Worm (Caenorhabditis elegans) whole organism, young adult: ENCODE data around the gene mps-2.

Source experiments
- B0336.3 ChIP-seq: fragments of 200-800 bp; sonication (Bioruptor generic); IDR thresholded peaks from 2 replicates; pipeline ENCODE4 v1.3.6; 2022; ENCODE audit warnings: missing genetic modification characterization, missing compliant biosample characterization
- F10E7.11 ChIP-seq: sonication (generic microtip); optimal IDR thresholded peaks from 2 replicates; lab custom pipeline; 2017; ENCODE audit warnings: mild to moderate bottlenecking, missing genetic modification characterization, moderate library complexity, missing compliant biosample characterization
- F39B2.1 ChIP-seq: fragments of 200-800 bp; sonication (Bioruptor generic); IDR thresholded peaks from 2 replicates; pipeline ENCODE4 v1.3.6; 2022; ENCODE audit warnings: missing genetic modification reagents, missing genetic modification characterization, missing compliant biosample characterization
- K11D2.4 ChIP-seq: fragments of 200-800 bp; sonication (Bioruptor generic); IDR thresholded peaks from 2 replicates; pipeline ENCODE4 v1.3.6; 2022; ENCODE audit warnings: missing genetic modification reagents, missing genetic modification characterization, missing compliant biosample characterization
- K12H6.12 ChIP-seq: fragments of 200-800 bp; sonication (Bioruptor generic); optimal IDR thresholded peaks from 2 replicates; lab custom pipeline; 2018; ENCODE audit warnings: mild to moderate bottlenecking, missing genetic modification characterization, missing compliant biosample characterization
- Y67H2A.10 ChIP-seq: fragments of 200-800 bp; sonication (Bioruptor generic); conservative IDR thresholded peaks from 2 replicates; pipeline ENCODE4 v1.3.6; 2022; ENCODE audit warnings: missing genetic modification reagents, missing genetic modification characterization, missing compliant biosample characterization
- athp-1 ChIP-seq: sonication (generic microtip); optimal IDR thresholded peaks from 2 replicates; lab custom pipeline; 2017; ENCODE audit warnings: mild to moderate bottlenecking, missing genetic modification characterization, missing compliant biosample characterization
- attf-3 ChIP-seq: fragments of 200-800 bp; sonication (Bioruptor generic); conservative IDR thresholded peaks from 2 replicates; pipeline ENCODE4 v1.3.6; 2022; ENCODE audit warnings: missing genetic modification reagents, missing genetic modification characterization, missing compliant biosample characterization
- attf-5 ChIP-seq: fragments of 200-800 bp; sonication (Bioruptor generic); optimal IDR thresholded peaks from 2 replicates; lab custom pipeline; 2018; ENCODE audit warnings: mild to moderate bottlenecking, missing genetic modification characterization, missing compliant biosample characterization
- ccch-3 ChIP-seq: fragments of 200-800 bp; sonication (Bioruptor generic); optimal IDR thresholded peaks from 2 replicates; lab custom pipeline; 2018; ENCODE audit warnings: mild to moderate bottlenecking, missing genetic modification characterization, missing compliant biosample characterization
- ceh-27 ChIP-seq: fragments of 200-800 bp; sonication (Bioruptor generic); optimal IDR thresholded peaks from 2 replicates; lab custom pipeline; 2018; ENCODE audit warnings: mild to moderate bottlenecking, missing genetic modification characterization, moderate library complexity, missing compliant biosample characterization
- ceh-58 ChIP-seq: fragments of 200-800 bp; sonication (Bioruptor generic); IDR thresholded peaks from 2 replicates; pipeline ENCODE4 v1.3.6; 2022; ENCODE audit warnings: missing genetic modification characterization, missing compliant biosample characterization
- chd-7 ChIP-seq: sonication (generic microtip); optimal IDR thresholded peaks from 2 replicates; lab custom pipeline; 2016; ENCODE audit warnings: mild to moderate bottlenecking, missing genetic modification characterization, moderate library complexity, missing compliant biosample characterization
- fkh-3 ChIP-seq: sonication (generic microtip); optimal IDR thresholded peaks from 2 replicates; lab custom pipeline; 2016; ENCODE audit warnings: mild to moderate bottlenecking, missing genetic modification characterization, missing compliant biosample characterization
- hmg-1.2 ChIP-seq: fragments of 200-800 bp; sonication (Bioruptor generic); IDR thresholded peaks from 2 replicates; pipeline ENCODE4 v1.3.6; 2022; ENCODE audit warnings: missing genetic modification reagents, missing genetic modification characterization, missing compliant biosample characterization
- hmg-20 ChIP-seq: fragments of 200-800 bp; sonication (Bioruptor generic); IDR thresholded peaks from 2 replicates; pipeline ENCODE4 v1.3.6; 2022; ENCODE audit warnings: missing genetic modification reagents, missing genetic modification characterization, missing compliant biosample characterization
- lin-35 ChIP-seq, 3 experiments: fragments of 150-350 bp in 2 of 3; sonication (generic microtip) in 1 of 3; optimal IDR thresholded peaks; 2 replicates each; lab custom pipeline; 2014 to 2018; ENCODE audit warnings: missing biosample characterization in 3 of 3, missing genetic modification characterization in 3 of 3, missing genetic modification reagents in 3 of 3
- lsl-1 ChIP-seq: fragments of 200-800 bp; sonication (Bioruptor generic); optimal IDR thresholded peaks from 2 replicates; lab custom pipeline; 2018; ENCODE audit warnings: mild to moderate bottlenecking, missing genetic modification characterization, moderate library complexity, missing compliant biosample characterization
- mcd-1 ChIP-seq: fragments of 200-800 bp; sonication (Bioruptor generic); IDR thresholded peaks from 2 replicates; pipeline ENCODE4 v1.3.6; 2022; ENCODE audit warnings: missing genetic modification reagents, missing genetic modification characterization, missing compliant biosample characterization
- mes-4 ChIP-seq: sonication (generic microtip); optimal IDR thresholded peaks from 2 replicates; lab custom pipeline; 2016; ENCODE audit warnings: missing genotype, missing genetic modification characterization, missing compliant biosample characterization
- nfya-1 ChIP-seq: sonication (generic microtip); optimal IDR thresholded peaks from 2 replicates; lab custom pipeline; 2017; ENCODE audit warnings: antibody characterized with exemption, missing compliant biosample characterization, missing genetic modification characterization, borderline replicate concordance; ENCODE audit not compliant: insufficient read depth
- nfya-2 ChIP-seq: fragments of 200-800 bp; sonication (Bioruptor generic); IDR thresholded peaks from 2 replicates; pipeline ENCODE4 v1.3.6; 2022; ENCODE audit warnings: missing genetic modification reagents, missing genetic modification characterization, missing compliant biosample characterization
- nhr-120 ChIP-seq: fragments of 200-800 bp; sonication (Bioruptor generic); IDR thresholded peaks from 2 replicates; pipeline ENCODE4 v1.3.6; 2022; ENCODE audit warnings: missing genetic modification characterization, missing compliant biosample characterization
- nhr-90 ChIP-seq: sonication (generic microtip); optimal IDR thresholded peaks from 2 replicates; lab custom pipeline; 2016; ENCODE audit warnings: missing genotype, mild to moderate bottlenecking, missing genetic modification characterization, missing compliant biosample characterization
- rcor-1 ChIP-seq: fragments of 200-800 bp; sonication (Bioruptor generic); IDR thresholded peaks from 2 replicates; pipeline ENCODE4 v1.3.6; 2022; ENCODE audit warnings: missing genetic modification reagents, missing genetic modification characterization, missing compliant biosample characterization
- repo-1 ChIP-seq: sonication (generic microtip); optimal IDR thresholded peaks from 2 replicates; lab custom pipeline; 2017; ENCODE audit warnings: mild to moderate bottlenecking, missing genetic modification characterization, missing compliant biosample characterization
- sea-2 ChIP-seq: fragments of 200-800 bp; sonication (Bioruptor generic); IDR thresholded peaks from 2 replicates; pipeline ENCODE4 v1.3.6; 2022; ENCODE audit warnings: missing genetic modification characterization, missing compliant biosample characterization
- unc-130 ChIP-seq: sonication (generic microtip); optimal IDR thresholded peaks from 2 replicates; lab custom pipeline; 2016; ENCODE audit warnings: missing genetic modification reagents, missing genetic modification characterization, missing compliant biosample characterization
- unc-62 ChIP-seq: fragments of 150-350 bp; optimal IDR thresholded peaks from 2 replicates; lab custom pipeline; 2014; ENCODE audit warnings: missing biosample characterization, missing genetic modification reagents, missing genetic modification characterization
- xnd-1 ChIP-seq: sonication (generic microtip); optimal IDR thresholded peaks from 2 replicates; lab custom pipeline; 2016; ENCODE audit warnings: missing genotype, missing genetic modification reagents, missing genetic modification characterization, missing compliant biosample characterization
- zim-3 ChIP-seq: sonication (generic microtip); optimal IDR thresholded peaks from 2 replicates; lab custom pipeline; 2017; ENCODE audit warnings: mild to moderate bottlenecking, missing genetic modification characterization, moderate library complexity, missing compliant biosample characterization
- ztf-18 ChIP-seq: sonication (generic microtip); optimal IDR thresholded peaks from 2 replicates; lab custom pipeline; 2016; ENCODE audit warnings: missing genotype, mild to moderate bottlenecking, missing genetic modification characterization, missing compliant biosample characterization
- ztf-25 ChIP-seq: fragments of 200-800 bp; sonication (Bioruptor generic); IDR thresholded peaks from 2 replicates; pipeline ENCODE4 v1.3.6; 2022; ENCODE audit warnings: missing genetic modification reagents, missing genetic modification characterization, missing compliant biosample characterization
- ztf-26 ChIP-seq: sonication (generic microtip); optimal IDR thresholded peaks from 2 replicates; lab custom pipeline; 2017; ENCODE audit warnings: missing genetic modification characterization, missing compliant biosample characterization
- ztf-28 ChIP-seq: fragments of 200-800 bp; sonication (Bioruptor generic); IDR thresholded peaks from 2 replicates; pipeline ENCODE4 v1.3.6; 2022; ENCODE audit warnings: missing genetic modification reagents, missing genetic modification characterization, missing compliant biosample characterization

mps-2 gene

ce11 chrII:333853-334449 is 21.9 kb upstream of the mps-2 start (continued):
- no peak for TF ChIP-seq F39B2.1 (GFP tag; lab: Robert Waterston, UW)
- TF ChIP-seq nhr-90 (tag; lab: Kevin White, UChicago) = no peak
- TF ChIP-seq K11D2.4 (GFP tag; lab: Robert Waterston, UW) = no peak
- no peak for TF ChIP-seq unc-130 (GFP tag; lab: Kevin White, UChicago)

ce11 chrII:332419-332818 is 20.4 kb upstream of the mps-2 start, which contains the start of gene cbn-1:
TSS of gene cbn-1 (minus strand) at chrII:332519.
- TF ChIP-seq ccch-3 (no peak), fkh-3 (tag; lab: Kevin White, UChicago) (no peak), Y67H2A.10 (no peak), sea-2 (GFP tag; lab: Robert Waterston, UW) (no peak), lin-35 (GFP tag; optimal IDR thresholded peaks at IDR 0.05; lab: Kevin White, UChicago) (no peak), K11D2.4 (GFP tag; lab: Robert Waterston, UW) (no peak), ceh-58 (no peak), ztf-28 (GFP tag; lab: Robert Waterston, UW) (no peak), ztf-26 (tag; lab: Kevin White, UChicago) (no peak), xnd-1 (tag; lab: Kevin White, UChicago) (no peak), rcor-1 (GFP tag; lab: Robert Waterston, UW) (no peak), nhr-120 (GFP tag; lab: Robert Waterston, UW) (no peak), ztf-25 (GFP tag; lab: Robert Waterston, UW) (no peak)

DNA sequence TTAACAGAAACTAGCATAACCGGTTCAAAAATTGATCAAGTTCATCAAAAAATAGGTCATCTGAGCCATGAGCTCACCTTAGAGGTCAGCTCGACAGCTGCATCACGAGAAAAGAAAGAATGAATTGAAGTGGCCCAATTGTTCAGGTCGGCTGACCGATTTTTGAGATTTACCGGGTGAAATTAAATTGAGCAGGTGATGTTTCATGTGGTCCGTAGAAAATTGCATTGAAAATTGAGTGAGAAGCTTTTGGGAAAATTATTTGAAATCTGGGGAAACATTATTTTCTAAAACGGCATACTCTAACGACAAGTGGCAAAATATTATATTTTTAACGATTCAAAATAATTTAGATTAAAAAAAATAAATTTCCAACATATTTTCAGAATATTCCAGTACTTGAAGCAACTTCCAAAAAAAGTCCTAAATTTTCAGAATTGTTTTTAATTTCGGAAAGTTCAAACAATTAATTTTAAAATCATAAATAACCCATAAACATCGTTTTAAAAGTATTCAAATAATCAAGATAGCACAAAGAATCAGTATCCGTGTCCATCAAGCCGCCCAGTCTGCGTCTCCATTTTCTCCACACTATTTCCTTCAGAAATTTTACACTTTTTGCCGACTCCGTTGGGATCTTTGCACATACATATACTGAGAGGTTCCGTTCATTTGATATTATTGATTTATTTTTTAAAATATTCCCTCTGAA is 13.8 kb upstream of the mps-2 start, which contains the start of gene sgcb-1:
Gene sgcb-1, plus strand, starts transcription at position 662 of the 712 bp plus-strand sequence.
- TF ChIP-seq ztf-18 (tag; lab: Kevin White, UChicago) = no peak
- no peak for TF ChIP-seq attf-5
- no peak for TF ChIP-seq ccch-3
- peak; percentile 70 for TF ChIP-seq hmg-1.2 (GFP tag; lab: Robert Waterston, UW)
- TF ChIP-seq nfya-2 (GFP tag; lab: Robert Waterston, UW) = no peak

DNA sequence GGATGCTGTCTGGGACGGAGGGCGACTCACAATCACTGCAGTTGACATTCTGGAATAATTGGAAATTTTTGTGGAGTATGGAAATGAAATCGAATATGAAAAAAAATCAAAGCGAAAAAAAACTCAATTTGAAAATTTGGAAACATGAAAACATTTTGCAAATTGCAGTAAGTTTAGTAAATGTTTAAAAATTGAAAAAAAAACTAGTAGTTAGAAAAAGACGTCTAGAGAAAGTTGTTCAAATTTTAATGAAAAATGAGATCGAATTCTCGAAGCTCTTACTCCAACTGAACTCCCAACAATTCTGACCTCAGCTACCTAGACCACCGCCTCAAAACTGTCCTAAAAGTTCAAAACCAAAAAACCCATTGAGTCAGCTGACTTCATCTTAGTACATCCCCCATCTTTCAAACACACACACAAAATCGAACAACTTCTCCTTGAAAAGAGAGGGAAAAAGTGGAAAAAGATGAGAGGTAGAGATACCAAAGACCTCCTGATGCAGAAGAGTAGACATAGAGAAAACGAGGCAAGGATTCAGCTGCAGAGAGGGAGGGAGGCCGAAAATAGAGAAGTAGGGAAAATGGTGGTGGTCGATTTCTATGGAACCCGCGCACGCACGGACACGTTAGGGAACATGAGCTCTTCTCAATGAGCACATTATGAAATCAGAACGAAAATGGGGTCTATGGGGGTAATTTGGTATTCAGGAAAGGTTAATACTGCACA is 11.2 kb upstream of the mps-2 start, which contains the start of gene K01A2.10:
Gene K01A2.10, minus strand, starts transcription at position 51 of the 729 bp plus-strand sequence.
- TF ChIP-seq attf-3 (GFP tag; lab: Robert Waterston, UW) = no peak
- no peak for TF ChIP-seq lsl-1
- peak; percentile 31 for TF ChIP-seq ceh-27
- peak; percentile 16; the same call in 1 of the 2 replicates for TF ChIP-seq hmg-1.2 (GFP tag; lab: Robert Waterston, UW)
- peak; percentile 37 for TF ChIP-seq K12H6.12
- TF ChIP-seq attf-5 = peak; percentile 3
- TF ChIP-seq lin-35 (GFP tag; optimal IDR thresholded peaks at IDR 0.05; lab: Kevin White, UChicago) = peak in 1 of 3 experiments; percentile 30

ce11 chrII:321183-321582 is 9.2 kb upstream of the mps-2 start:
- no peak for TF ChIP-seq ccch-3
- no peak for TF ChIP-seq repo-1
- no peak for TF ChIP-seq zim-3 (tag; lab: Kevin White, UChicago)
- no peak for TF ChIP-seq ceh-27
- no peak for TF ChIP-seq nfya-1
- TF ChIP-seq ztf-18 (tag; lab: Kevin White, UChicago) = no peak
- no peak for TF ChIP-seq mcd-1
- TF ChIP-seq chd-7 (tag; lab: Kevin White, UChicago) = no peak
- no peak for TF ChIP-seq hmg-20 (GFP tag; lab: Robert Waterston, UW)
- TF ChIP-seq mes-4 (tag; lab: Kevin White, UChicago) = no peak
- no peak for TF ChIP-seq unc-62
- 0 out of 2 replicates have a peak, but pooled peaks have one; percentile 2 for TF ChIP-seq hmg-1.2 (GFP tag; lab: Robert Waterston, UW)
- no peak for TF ChIP-seq F10E7.11 (tag; lab: Kevin White, UChicago)
- TF ChIP-seq athp-1 (tag; lab: Kevin White, UChicago) = no peak
- 0 out of 2 replicates have a peak, but pooled peaks have one; percentile 13 for TF ChIP-seq B0336.3 (GFP tag; lab: Robert Waterston, UW)
